Fruit fly (Drosophila melanogaster): ENCODE data around the gene ppk10.
A peak's percentile ranks its signal among the peaks of the same experiment; 100 is the strongest.

DNA sequence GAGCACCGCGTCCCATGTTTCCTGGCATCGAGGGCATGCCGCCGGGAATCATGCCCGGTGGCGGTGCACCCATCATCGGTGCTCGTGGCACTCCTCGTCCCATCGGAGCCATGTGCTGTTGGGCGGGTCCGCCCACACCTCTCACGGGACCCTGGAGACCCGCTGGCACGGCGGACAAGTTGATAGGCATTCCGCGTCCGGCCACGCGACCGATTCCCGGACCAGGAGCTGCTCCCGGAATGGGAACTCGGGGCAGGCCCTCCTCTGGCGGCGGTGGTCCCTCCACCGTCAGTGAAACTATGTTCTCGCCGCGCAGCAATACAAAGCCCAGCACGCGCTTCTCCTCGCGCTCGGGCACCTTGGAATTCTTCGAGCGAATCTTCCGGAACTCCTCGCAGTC lies 26.6 kb downstream of the ppk10 start:
- TF ChIP-seq CG17361 (GFP tag; IDR thresholded peaks at IDR 0.05) (no peak), MBD-R2 (GFP tag; IDR thresholded peaks at IDR 0.05) (no peak), nom (GFP tag; optimal IDR thresholded peaks at IDR 0.05) (no peak), danr (GFP tag; IDR thresholded peaks at IDR 0.05) (no peak), hb (GFP tag; IDR thresholded peaks at IDR 0.05; ENCODE audit: partially characterized antibody) (peak; percentile 55; the same call in 1 of the 3 replicates), Blimp-1 (GFP tag; optimal IDR thresholded peaks at IDR 0.05) (no peak), CG7963 (GFP tag; IDR thresholded peaks at IDR 0.05; ENCODE audit: partially characterized antibody) (no peak), CG12744 (GFP tag; optimal IDR thresholded peaks at IDR 0.05) (no peak), CG8478 (optimal IDR thresholded peaks at IDR 0.05) (no peak), tin (GFP tag; optimal IDR thresholded peaks at IDR 0.05) (no peak), CG43689 (GFP tag; IDR thresholded peaks at IDR 0.05) (no peak)

Measured in whole organism, embryonic.